Worm (Caenorhabditis elegans) whole organism, L2 larva: ENCODE results near the gene T10C6.10.

Experiments used
- C34F6.9 ChIP-seq: fragments of 150-350 bp; optimal IDR thresholded peaks from 2 replicates; lab custom pipeline; 2014; ENCODE audit warnings: missing biosample characterization, missing genetic modification characterization
- F13H6.1 ChIP-seq: sonication (generic microtip); optimal IDR thresholded peaks from 2 replicates; lab custom pipeline; 2016; ENCODE audit warnings: missing genetic modification characterization, missing compliant biosample characterization
- R02D3.7 ChIP-seq: fragments of 150-350 bp; optimal IDR thresholded peaks from 2 replicates; lab custom pipeline; 2014; ENCODE audit warnings: missing biosample characterization, missing genetic modification characterization
- Y55F3AM.14 ChIP-seq: fragments of 200-800 bp; sonication (Bioruptor generic); optimal IDR thresholded peaks from 2 replicates; lab custom pipeline; 2018; ENCODE audit warnings: mild to moderate bottlenecking, missing genetic modification characterization, missing compliant biosample characterization
- alr-1 ChIP-seq: fragments of 150-350 bp; optimal IDR thresholded peaks from 2 replicates; lab custom pipeline; 2014; ENCODE audit warnings: missing biosample characterization, missing genetic modification characterization
- ceh-16 ChIP-seq: fragments of 150-350 bp; optimal IDR thresholded peaks from 2 replicates; lab custom pipeline; 2014; ENCODE audit warnings: missing biosample characterization, missing genetic modification characterization
- ceh-82 ChIP-seq: fragments of 150-350 bp; optimal IDR thresholded peaks from 2 replicates; lab custom pipeline; 2014; ENCODE audit warnings: missing biosample characterization, missing genetic modification characterization
- crh-2 ChIP-seq: sonication (generic microtip); optimal IDR thresholded peaks from 2 replicates; lab custom pipeline; 2017; ENCODE audit warnings: missing biosample characterization, missing genetic modification characterization
- dmd-4 ChIP-seq: sonication (generic microtip); optimal IDR thresholded peaks from 2 replicates; lab custom pipeline; 2017; ENCODE audit warnings: missing biosample characterization, missing genetic modification characterization
- egl-27 ChIP-seq: sonication (generic microtip); optimal IDR thresholded peaks from 3 replicates; lab custom pipeline; 2017; ENCODE audit warnings: missing biosample characterization, missing genetic modification reagents, missing genetic modification characterization
- elt-1 ChIP-seq: fragments of 150-350 bp; optimal IDR thresholded peaks from 2 replicates; lab custom pipeline; 2014; ENCODE audit warnings: missing biosample characterization, missing genetic modification characterization
- elt-3 ChIP-seq: sonication (generic microtip); optimal IDR thresholded peaks from 2 replicates; lab custom pipeline; 2017; ENCODE audit warnings: missing biosample characterization, missing genetic modification characterization
- gmeb-1 ChIP-seq: fragments of 150-350 bp; optimal IDR thresholded peaks from 2 replicates; lab custom pipeline; 2014; ENCODE audit warnings: missing biosample characterization, missing genetic modification characterization
- lin-11 ChIP-seq: fragments of 150-350 bp; sonication (generic microtip); optimal IDR thresholded peaks from 2 replicates; lab custom pipeline; 2014; ENCODE audit warnings: missing biosample characterization, missing genetic modification characterization, inconsistent platforms, mixed read lengths
- lin-13 ChIP-seq: fragments of 150-350 bp; optimal IDR thresholded peaks from 2 replicates; lab custom pipeline; 2014; ENCODE audit warnings: missing biosample characterization, missing genetic modification reagents, missing genetic modification characterization
- lin-39 ChIP-seq: fragments of 150-350 bp; optimal IDR thresholded peaks from 2 replicates; lab custom pipeline; 2014; ENCODE audit warnings: missing biosample characterization, missing genetic modification reagents, missing genetic modification characterization
- lsy-2 ChIP-seq, 2 experiments: fragments of 150-350 bp in 1 of 2; sonication (generic microtip) in 1 of 2; optimal IDR thresholded peaks; 2 replicates each; lab custom pipeline; 2014 to 2017; ENCODE audit warnings: missing biosample characterization in 2 of 2, missing genetic modification characterization in 2 of 2
- mab-5 ChIP-seq: fragments of 150-350 bp; optimal IDR thresholded peaks from 2 replicates; lab custom pipeline; 2014; ENCODE audit warnings: missing biosample characterization, missing genetic modification characterization
- mdl-1 ChIP-seq, 2 experiments: fragments of 150-350 bp in 1 of 2; sonication (generic microtip) in 1 of 2; optimal IDR thresholded peaks; 2 replicates each; lab custom pipeline; 2017; ENCODE audit warnings: missing biosample characterization in 2 of 2, missing genetic modification characterization in 2 of 2
- nhr-10 ChIP-seq: sonication (generic microtip); optimal IDR thresholded peaks from 2 replicates; lab custom pipeline; 2017; ENCODE audit warnings: missing biosample characterization, missing genetic modification characterization
- nhr-11 ChIP-seq: fragments of 150-350 bp; optimal IDR thresholded peaks from 2 replicates; lab custom pipeline; 2014; ENCODE audit warnings: missing biosample characterization, missing genetic modification characterization
- nhr-12 ChIP-seq: fragments of 150-350 bp; optimal IDR thresholded peaks from 2 replicates; lab custom pipeline; 2014; ENCODE audit warnings: missing biosample characterization, missing genetic modification characterization
- nhr-129 ChIP-seq: fragments of 150-350 bp; optimal IDR thresholded peaks from 2 replicates; lab custom pipeline; 2014; ENCODE audit warnings: missing biosample characterization, missing genetic modification characterization
- nhr-23 ChIP-seq: fragments of 150-350 bp; optimal IDR thresholded peaks from 2 replicates; lab custom pipeline; 2014; ENCODE audit warnings: missing biosample characterization, missing genetic modification reagents, missing genetic modification characterization
- nhr-237 ChIP-seq: fragments of 150-350 bp; optimal IDR thresholded peaks from 2 replicates; lab custom pipeline; 2014; ENCODE audit warnings: missing biosample characterization, missing genetic modification characterization
- nhr-25 ChIP-seq: fragments of 150-350 bp; sonication (generic microtip); optimal IDR thresholded peaks from 3 replicates; lab custom pipeline; 2014; ENCODE audit warnings: missing biosample characterization, missing genetic modification characterization
- nhr-6 ChIP-seq: fragments of 150-350 bp; optimal IDR thresholded peaks from 2 replicates; lab custom pipeline; 2014; ENCODE audit warnings: missing biosample characterization, missing genetic modification characterization
- peb-1 ChIP-seq: fragments of 150-350 bp; optimal IDR thresholded peaks from 2 replicates; lab custom pipeline; 2014; ENCODE audit warnings: missing biosample characterization, missing genetic modification characterization
- sem-4 ChIP-seq: fragments of 150-350 bp; optimal IDR thresholded peaks from 2 replicates; lab custom pipeline; 2014; ENCODE audit warnings: missing biosample characterization, missing genetic modification reagents, missing genetic modification characterization
- skn-1 ChIP-seq: sonication (generic microtip); optimal IDR thresholded peaks from 2 replicates; lab custom pipeline; 2017; ENCODE audit warnings: missing biosample characterization, missing genetic modification characterization
- sma-3 ChIP-seq: sonication (generic microtip); optimal IDR thresholded peaks from 2 replicates; lab custom pipeline; 2016; ENCODE audit warnings: missing genetic modification reagents, missing genetic modification characterization, missing compliant biosample characterization
- sma-9 ChIP-seq, 2 experiments: fragments of 150-350 bp in 1 of 2; sonication (generic microtip) in 1 of 2; optimal IDR thresholded peaks; 2 replicates each; lab custom pipeline; 2014 to 2016; ENCODE audit warnings: missing genetic modification characterization in 2 of 2, mild to moderate bottlenecking in 1 of 2, missing biosample characterization in 1 of 2, missing compliant biosample characterization in 1 of 2, missing genetic modification reagents in 1 of 2, moderate library complexity in 1 of 2
- snpc-4 ChIP-seq: fragments of 150-350 bp; optimal IDR thresholded peaks from 2 replicates; lab custom pipeline; 2014; ENCODE audit warnings: missing biosample characterization, missing genetic modification characterization
- unc-39 ChIP-seq: fragments of 150-350 bp; optimal IDR thresholded peaks from 2 replicates; lab custom pipeline; 2014; ENCODE audit warnings: missing biosample characterization, missing genetic modification characterization
- unc-62 ChIP-seq: fragments of 150-350 bp; optimal IDR thresholded peaks from 2 replicates; lab custom pipeline; 2014; ENCODE audit warnings: missing biosample characterization, missing genetic modification reagents, missing genetic modification characterization
- zag-1 ChIP-seq: fragments of 150-350 bp; optimal IDR thresholded peaks from 2 replicates; lab custom pipeline; 2014; ENCODE audit warnings: missing biosample characterization, missing genetic modification characterization
- ztf-1 ChIP-seq: fragments of 200-800 bp; sonication (Bioruptor generic); conservative IDR thresholded peaks from 2 replicates; pipeline ENCODE4 v1.3.6; 2022; ENCODE audit warnings: missing genetic modification characterization, missing compliant biosample characterization
- ztf-11 ChIP-seq: sonication (generic microtip); optimal IDR thresholded peaks from 2 replicates; lab custom pipeline; 2017; ENCODE audit warnings: missing biosample characterization, missing genetic modification characterization

Gene T10C6.10

DNA sequence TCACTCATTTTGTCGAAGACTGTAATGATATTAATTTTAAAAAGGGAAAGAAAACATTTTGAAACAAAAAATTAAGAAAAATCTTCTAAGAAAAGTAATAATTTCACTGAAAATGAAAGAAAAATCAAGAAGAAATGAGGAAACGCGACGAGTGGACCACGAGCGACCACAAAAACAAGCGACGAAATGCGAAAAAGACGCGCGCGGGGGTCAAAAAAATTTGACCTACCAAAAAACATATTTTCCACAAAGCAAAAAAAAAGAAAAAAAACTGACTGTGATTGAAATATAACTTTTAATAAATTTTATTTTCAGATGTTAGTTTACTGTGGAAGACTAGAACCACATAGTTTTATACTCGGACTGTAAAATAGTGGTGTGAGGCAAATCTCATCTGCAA, 22.7 kb downstream of the T10C6.10 start, which contains the start of gene F14H3.6:
Gene F14H3.6, minus strand, starts transcription at position 22 of the 400 bp plus-strand sequence.
- TF ChIP-seq lin-13 (GFP tag; lab: Kevin White, UChicago) (no peak), unc-62 (no peak), ceh-82 (tag; lab: Kevin White, UChicago) (no peak), ceh-16 (tag; lab: Kevin White, UChicago) (no peak), zag-1 (tag; lab: Kevin White, UChicago) (no peak), nhr-6 (no peak), nhr-129 (no peak), Y55F3AM.14 (no peak), unc-39 (tag; lab: Kevin White, UChicago) (no peak), nhr-10 (tag; lab: Kevin White, UChicago) (no peak)

DNA sequence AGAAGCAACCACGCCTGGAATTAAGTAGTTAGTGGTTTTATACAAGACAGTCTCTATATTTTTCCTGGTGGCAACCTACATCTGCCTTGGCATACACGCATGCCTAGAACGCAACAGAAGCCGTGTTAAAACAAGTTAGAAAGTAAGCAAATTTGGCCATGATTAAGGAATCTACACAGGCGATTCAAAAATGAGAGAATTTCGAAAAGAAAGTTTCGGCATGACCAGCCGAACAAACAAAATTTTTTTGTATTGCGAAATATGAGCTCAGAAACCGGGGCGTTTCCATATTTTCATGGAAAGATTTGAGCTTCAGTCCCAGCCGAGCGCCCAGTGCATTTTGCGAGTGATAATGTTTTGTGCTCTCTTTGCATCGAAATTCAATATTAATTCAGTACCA, 23.9 kb downstream of the T10C6.10 start, which contains the start of gene F14H3.15:
Gene F14H3.15, minus strand, starts transcription at position 101 of the 400 bp plus-strand sequence.
- TF ChIP-seq R02D3.7 (tag; lab: Kevin White, UChicago) (no peak), sem-4 (no peak), mab-5 (no peak)

DNA sequence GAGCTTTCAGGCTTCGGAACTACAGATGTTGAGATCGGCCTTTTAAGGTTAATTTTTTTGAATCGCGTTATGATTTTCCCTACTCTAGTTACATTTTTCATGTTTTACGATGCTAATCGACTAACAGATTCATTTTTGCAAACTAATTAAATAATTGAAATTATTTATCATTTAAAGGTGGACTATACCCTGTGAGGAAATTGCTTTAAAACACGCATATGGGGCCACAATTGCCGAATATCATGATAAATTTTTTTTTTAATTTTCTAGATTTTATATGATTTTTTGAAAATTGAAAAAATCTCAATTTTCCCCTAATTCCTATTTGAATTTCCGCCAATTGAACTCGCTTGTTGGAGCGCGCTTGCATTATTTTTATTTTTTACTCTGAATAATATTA, 25.8 kb downstream of the T10C6.10 start, which contains the start of gene fbxa-100:
Gene fbxa-100, minus strand, starts transcription at position 101 of the 400 bp plus-strand sequence.
- TF ChIP-seq skn-1 (no peak), nhr-12 (tag; lab: Kevin White, UChicago) (no peak), crh-2 (tag; lab: Kevin White, UChicago) (no peak), elt-3 (tag; lab: Kevin White, UChicago) (no peak), sem-4 (no peak), peb-1 (tag; lab: Kevin White, UChicago) (no peak), C34F6.9 (tag; lab: Kevin White, UChicago) (no peak), nhr-11 (no peak), lsy-2 (tag; optimal IDR thresholded peaks at IDR 0.05; lab: Kevin White, UChicago) (no peak), ztf-1 (GFP tag; lab: Robert Waterston, UW) (no peak), nhr-6 (no peak), ztf-11 (no peak), lin-39 (tag; lab: Kevin White, UChicago) (no peak), nhr-25 (tag; lab: Kevin White, UChicago) (no peak), alr-1 (no peak), gmeb-1 (tag; lab: Kevin White, UChicago) (no peak)

DNA sequence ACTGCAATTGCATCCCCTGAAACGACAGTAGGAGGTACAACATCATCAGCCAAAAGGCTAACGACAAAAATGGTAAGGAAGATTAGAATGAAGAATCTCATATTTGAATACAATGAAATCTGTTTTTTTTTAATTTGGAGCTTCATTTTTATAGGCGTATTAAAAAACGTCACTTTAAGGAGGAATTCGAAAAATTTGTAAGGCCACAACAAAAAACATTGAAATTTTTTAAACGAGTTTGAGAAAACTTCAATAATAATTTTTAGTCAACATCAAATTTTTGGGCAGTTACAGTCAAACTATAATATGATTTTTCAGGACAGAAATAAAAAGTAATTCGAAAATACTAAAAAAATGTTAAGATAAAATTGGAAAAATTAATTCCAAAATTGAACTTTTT, 26.6 kb downstream of the T10C6.10 start, which contains the start of gene F14H3.14:
Gene F14H3.14, minus strand, starts transcription at position 101 of the 400 bp plus-strand sequence.
- no peak for TF ChIP-seq sma-3
- no peak for TF ChIP-seq nhr-129
- TF ChIP-seq lsy-2 (tag; optimal IDR thresholded peaks at IDR 0.05; lab: Kevin White, UChicago): no peak
- TF ChIP-seq mdl-1 (tag; optimal IDR thresholded peaks at IDR 0.05; lab: Kevin White, UChicago): no peak
- TF ChIP-seq egl-27 (tag; lab: Kevin White, UChicago): no peak
- no peak for TF ChIP-seq zag-1 (tag; lab: Kevin White, UChicago)
- no peak for TF ChIP-seq nhr-25 (tag; lab: Kevin White, UChicago)
- no peak for TF ChIP-seq nhr-237 (tag; lab: Kevin White, UChicago)
- no peak for TF ChIP-seq lin-11 (tag; lab: Kevin White, UChicago)
- no peak for TF ChIP-seq nhr-11
- no peak for TF ChIP-seq lin-39 (tag; lab: Kevin White, UChicago)
- no peak for TF ChIP-seq R02D3.7 (tag; lab: Kevin White, UChicago)
- TF ChIP-seq nhr-23: no peak
- TF ChIP-seq F13H6.1 (tag; lab: Kevin White, UChicago): no peak
- no peak for TF ChIP-seq dmd-4 (tag; lab: Kevin White, UChicago)
- TF ChIP-seq ceh-82 (tag; lab: Kevin White, UChicago): no peak

DNA sequence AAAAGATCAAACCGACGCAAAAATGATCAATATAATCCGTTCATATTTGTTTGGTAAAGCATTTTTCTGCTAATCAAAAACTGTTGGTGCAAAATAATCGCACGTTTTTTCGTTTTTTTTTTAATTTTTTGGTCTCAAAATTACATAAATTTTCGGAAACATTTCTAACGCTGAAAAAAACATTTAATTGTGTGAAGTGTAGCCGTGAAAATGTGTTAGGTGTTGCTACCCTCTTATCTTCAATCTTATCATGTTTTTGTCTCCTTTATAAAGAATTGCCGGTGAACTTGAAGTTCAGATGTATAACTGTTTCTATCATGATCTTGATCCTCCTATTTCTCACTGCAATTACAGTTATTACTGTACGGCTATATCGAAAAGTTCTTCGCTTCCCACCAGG, 32.7 kb downstream of the T10C6.10 start, which contains the start of gene cyp-35D1:
Gene cyp-35D1, plus strand, starts transcription at position 301 of the 400 bp plus-strand sequence.
- TF ChIP-seq nhr-237 (tag; lab: Kevin White, UChicago): no peak
- TF ChIP-seq elt-1 (tag; lab: Kevin White, UChicago): no peak
- no peak for TF ChIP-seq mab-5
- no peak for TF ChIP-seq ztf-1 (GFP tag; lab: Robert Waterston, UW)
- TF ChIP-seq elt-3 (tag; lab: Kevin White, UChicago): no peak
- no peak for TF ChIP-seq unc-39 (tag; lab: Kevin White, UChicago)
- no peak for TF ChIP-seq nhr-10 (tag; lab: Kevin White, UChicago)
- TF ChIP-seq mdl-1 (tag; optimal IDR thresholded peaks at IDR 0.05; lab: Kevin White, UChicago): no peak
- TF ChIP-seq nhr-129: no peak
- TF ChIP-seq ztf-11: no peak
- TF ChIP-seq skn-1: no peak
- TF ChIP-seq sma-9 (GFP tag; optimal IDR thresholded peaks at IDR 0.05; lab: Kevin White, UChicago): no peak
- no peak for TF ChIP-seq sma-9 (tag; optimal IDR thresholded peaks at IDR 0.05; lab: Kevin White, UChicago)
- no peak for TF ChIP-seq nhr-12 (tag; lab: Kevin White, UChicago)
- no peak for TF ChIP-seq peb-1 (tag; lab: Kevin White, UChicago)
- TF ChIP-seq snpc-4: no peak
- TF ChIP-seq, all 48 proteins: peak for 0
